Fruit fly (Drosophila melanogaster) whole organism, embryonic: ENCODE data around the gene LanB1.

Experiments
- Antp ChIP-seq: fragments of 200-800 bp; sonication (Bioruptor generic); optimal IDR thresholded peaks from 3 replicates; lab custom pipeline; 2016; ENCODE audit warnings: missing biosample characterization, missing genetic modification characterization
- Blimp-1 ChIP-seq: fragments of 200-800 bp; sonication (Bioruptor generic); optimal IDR thresholded peaks from 3 replicates; lab custom pipeline; 2018; ENCODE audit warnings: missing biosample characterization, missing genetic modification characterization, mild to moderate bottlenecking, moderate library complexity, missing genetic modification reagents
- CG10565 ChIP-seq: fragments of 200-800 bp; sonication (Bioruptor generic); optimal IDR thresholded peaks from 3 replicates; lab custom pipeline; 2016; ENCODE audit warnings: missing biosample characterization, mild to moderate bottlenecking, missing genetic modification characterization
- CG10654 ChIP-seq: fragments of 200-800 bp; sonication (Bioruptor generic); optimal IDR thresholded peaks from 2 replicates; lab custom pipeline; 2016; ENCODE audit warnings: missing biosample characterization, missing genetic modification characterization
- CG12299 ChIP-seq: fragments of 200-800 bp; sonication (Bioruptor generic); optimal IDR thresholded peaks from 2 replicates; lab custom pipeline; 2018; ENCODE audit warnings: missing biosample characterization, mild to moderate bottlenecking, missing genetic modification characterization
- CG12391 ChIP-seq: fragments of 200-800 bp; sonication (Bioruptor generic); optimal IDR thresholded peaks from 3 replicates; lab custom pipeline; 2018; ENCODE audit warnings: missing biosample characterization, mild to moderate bottlenecking, missing genetic modification characterization, moderate library complexity
- CG14014 ChIP-seq: fragments of 200-800 bp; sonication (Bioruptor generic); IDR thresholded peaks from 2 replicates; pipeline ENCODE4 v1.3.6; 2022; ENCODE audit warnings: missing biosample characterization, missing genetic modification characterization
- CG14860 ChIP-seq: fragments of 200-800 bp; sonication (Bioruptor generic); IDR thresholded peaks from 3 replicates; pipeline ENCODE4 v1.3.6; 2022; ENCODE audit warnings: missing biosample characterization, missing genetic modification characterization; ENCODE audit not compliant: partially characterized antibody
- CG15073 ChIP-seq: fragments of 200-800 bp; sonication (Bioruptor generic); optimal IDR thresholded peaks from 2 replicates; lab custom pipeline; 2016; ENCODE audit warnings: missing biosample characterization, missing genetic modification characterization
- CG15269 ChIP-seq: fragments of 200-800 bp; sonication (Bioruptor generic); optimal IDR thresholded peaks from 2 replicates; lab custom pipeline; 2018; ENCODE audit warnings: missing biosample characterization, mild to moderate bottlenecking, missing genetic modification characterization, moderate library complexity
- CG17359 ChIP-seq: fragments of 200-800 bp; sonication (Bioruptor generic); optimal IDR thresholded peaks from 3 replicates; lab custom pipeline; 2018; ENCODE audit warnings: missing biosample characterization, mild to moderate bottlenecking, missing genetic modification characterization, moderate library complexity
- CG17361 ChIP-seq: fragments of 200-800 bp; sonication (Bioruptor generic); IDR thresholded peaks from 3 replicates; pipeline ENCODE4 v1.3.6; 2022; ENCODE audit warnings: missing biosample characterization, missing genetic modification characterization
- CG18764 ChIP-seq: fragments of 200-800 bp; sonication (Bioruptor generic); optimal IDR thresholded peaks from 3 replicates; lab custom pipeline; 2016; ENCODE audit warnings: missing biosample characterization, missing genetic modification characterization
- CG2202 ChIP-seq: fragments of 200-800 bp; sonication (Bioruptor generic); optimal IDR thresholded peaks from 2 replicates; lab custom pipeline; 2018; ENCODE audit warnings: missing biosample characterization, mild to moderate bottlenecking, missing genetic modification characterization
- CG30020 ChIP-seq: fragments of 200-800 bp; optimal IDR thresholded peaks from 2 replicates; lab custom pipeline; 2019; ENCODE audit warnings: missing biosample characterization, mild to moderate bottlenecking, missing genetic modification characterization, moderate library complexity
- CG30403 ChIP-seq: fragments of 200-800 bp; sonication (Bioruptor generic); optimal IDR thresholded peaks from 3 replicates; lab custom pipeline; 2016; ENCODE audit warnings: missing biosample characterization, missing genetic modification characterization
- CG31224 ChIP-seq: fragments of 200-800 bp; sonication (Bioruptor generic); IDR thresholded peaks from 2 replicates; pipeline ENCODE4 v1.3.6; 2022; ENCODE audit warnings: missing biosample characterization, missing genetic modification characterization
- CG4360 ChIP-seq: fragments of 200-800 bp; sonication (Bioruptor generic); IDR thresholded peaks from 2 replicates; pipeline ENCODE4 v1.3.6; 2022; ENCODE audit warnings: missing biosample characterization, missing genetic modification characterization
- CG43689 ChIP-seq: fragments of 200-800 bp; sonication (Bioruptor generic); IDR thresholded peaks from 2 replicates; pipeline ENCODE4 v1.3.6; 2022; ENCODE audit warnings: missing biosample characterization, missing genetic modification characterization
- CG6175 ChIP-seq: fragments of 200-800 bp; sonication (Bioruptor generic); IDR thresholded peaks from 3 replicates; pipeline ENCODE4 v1.3.6; 2022; ENCODE audit warnings: missing biosample characterization, missing genetic modification characterization
- CG6272 ChIP-seq: fragments of 200-800 bp; sonication (Bioruptor generic); IDR thresholded peaks from 2 replicates; pipeline ENCODE4 v1.3.6; 2022; ENCODE audit warnings: missing biosample characterization, missing genetic modification characterization
- CG7963 ChIP-seq: fragments of 200-800 bp; sonication (Bioruptor generic); IDR thresholded peaks from 3 replicates; pipeline ENCODE4 v1.3.6; 2022; ENCODE audit warnings: missing biosample characterization, missing genetic modification characterization; ENCODE audit not compliant: partially characterized antibody
- CG9727 ChIP-seq: fragments of 200-800 bp; sonication (Bioruptor generic); optimal IDR thresholded peaks from 3 replicates; lab custom pipeline; 2017; ENCODE audit warnings: missing biosample characterization, mild to moderate bottlenecking, missing genetic modification characterization
- Dek ChIP-seq: fragments of 200-800 bp; sonication (Bioruptor generic); optimal IDR thresholded peaks from 3 replicates; lab custom pipeline; 2019; ENCODE audit warnings: missing biosample characterization, mild to moderate bottlenecking, missing genetic modification characterization, moderate library complexity
- Drgx ChIP-seq: fragments of 200-800 bp; sonication (Bioruptor generic); IDR thresholded peaks from 2 replicates; pipeline ENCODE4 v1.3.6; 2022; ENCODE audit warnings: missing biosample characterization, missing genetic modification characterization
- E2f2 ChIP-seq: fragments of 200-800 bp; sonication (Bioruptor generic); IDR thresholded peaks from 2 replicates; pipeline ENCODE4 v1.3.6; 2022; ENCODE audit warnings: missing biosample characterization, missing genetic modification characterization
- H15 ChIP-seq: fragments of 200-800 bp; sonication (Bioruptor generic); IDR thresholded peaks from 3 replicates; pipeline ENCODE4 v1.3.6; 2022; ENCODE audit warnings: missing biosample characterization, missing genetic modification characterization
- HLH54F ChIP-seq: fragments of 200-800 bp; sonication (Bioruptor generic); optimal IDR thresholded peaks from 3 replicates; lab custom pipeline; 2016; ENCODE audit warnings: missing biosample characterization, missing genetic modification characterization
- Hmx ChIP-seq: fragments of 200-800 bp; sonication (Bioruptor generic); optimal IDR thresholded peaks from 2 replicates; lab custom pipeline; 2016; ENCODE audit warnings: missing biosample characterization, missing genetic modification characterization
- Kr ChIP-seq: fragments of 200-800 bp; sonication (Bioruptor generic); optimal IDR thresholded peaks from 2 replicates; lab custom pipeline; 2017; ENCODE audit warnings: missing biosample characterization, mild to moderate bottlenecking, missing genetic modification characterization
- Mad ChIP-seq: fragments of 200-800 bp; sonication (Bioruptor generic); optimal IDR thresholded peaks from 2 replicates; lab custom pipeline; 2016; ENCODE audit warnings: missing biosample characterization, missing genetic modification characterization
- Nf-YA ChIP-seq: fragments of 200-800 bp; sonication (Bioruptor generic); IDR thresholded peaks from 2 replicates; pipeline ENCODE4 v1.3.6; 2022; ENCODE audit warnings: missing biosample characterization, missing genetic modification characterization
- NfI ChIP-seq: fragments of 200-800 bp; sonication (Bioruptor generic); optimal IDR thresholded peaks from 3 replicates; lab custom pipeline; 2018; ENCODE audit warnings: missing biosample characterization, mild to moderate bottlenecking, missing genetic modification characterization, moderate library complexity
- Rfx ChIP-seq: fragments of 200-800 bp; sonication (Bioruptor generic); IDR thresholded peaks from 2 replicates; pipeline ENCODE4 v1.3.6; 2022; ENCODE audit warnings: missing biosample characterization, missing genetic modification characterization
- TFAM ChIP-seq: fragments of 200-800 bp; sonication (Bioruptor generic); optimal IDR thresholded peaks from 2 replicates; lab custom pipeline; 2017; ENCODE audit warnings: missing biosample characterization, missing genetic modification characterization, inconsistent platforms
- Usf ChIP-seq: fragments of 200-800 bp; sonication (Bioruptor generic); optimal IDR thresholded peaks from 2 replicates; lab custom pipeline; 2017; ENCODE audit warnings: missing genotype, missing biosample characterization, missing genetic modification characterization
- Xbp1 ChIP-seq: fragments of 200-800 bp; sonication (Bioruptor generic); optimal IDR thresholded peaks from 3 replicates; lab custom pipeline; 2016; ENCODE audit warnings: missing biosample characterization, mild to moderate bottlenecking, missing genetic modification characterization
- ash1 ChIP-seq: fragments of 200-800 bp; sonication (Bioruptor generic); optimal IDR thresholded peaks from 2 replicates; lab custom pipeline; 2018; ENCODE audit warnings: missing biosample characterization, mild to moderate bottlenecking, missing genetic modification characterization
- br ChIP-seq: fragments of >200 bp; optimal IDR thresholded peaks from 2 replicates; lab custom pipeline; 2017
- chn ChIP-seq: fragments of 200-800 bp; sonication (Bioruptor generic); optimal IDR thresholded peaks from 2 replicates; lab custom pipeline; 2016; ENCODE audit warnings: missing biosample characterization, missing genetic modification characterization
- da ChIP-seq: fragments of 200-800 bp; sonication (Bioruptor generic); optimal IDR thresholded peaks from 2 replicates; lab custom pipeline; 2016; ENCODE audit warnings: missing biosample characterization, missing genetic modification characterization
- danr ChIP-seq: fragments of 200-800 bp; sonication (Bioruptor generic); IDR thresholded peaks from 2 replicates; pipeline ENCODE4 v1.3.6; 2022; ENCODE audit warnings: missing biosample characterization, missing genetic modification characterization
- dpn ChIP-seq, 2 experiments: fragments of 200-800 bp; sonication (Bioruptor generic); optimal IDR thresholded peaks; 3 replicates each; lab custom pipeline; 2016; ENCODE audit warnings: missing biosample characterization in 2 of 2, missing genetic modification characterization in 2 of 2
- fd64A ChIP-seq: fragments of 200-800 bp; sonication (Bioruptor generic); optimal IDR thresholded peaks from 3 replicates; lab custom pipeline; 2018; ENCODE audit warnings: missing biosample characterization, mild to moderate bottlenecking, missing genetic modification characterization
- gcm2 ChIP-seq: fragments of 200-800 bp; sonication (Bioruptor generic); optimal IDR thresholded peaks from 2 replicates; lab custom pipeline; 2016; ENCODE audit warnings: missing biosample characterization, missing genetic modification characterization
- hb ChIP-seq: fragments of 200-800 bp; sonication (Bioruptor generic); IDR thresholded peaks from 3 replicates; pipeline ENCODE4 v1.3.6; 2022; ENCODE audit warnings: missing biosample characterization, missing genetic modification characterization; ENCODE audit not compliant: partially characterized antibody
- hth ChIP-seq: fragments of >200 bp; optimal IDR thresholded peaks from 2 replicates; lab custom pipeline; 2017; ENCODE audit warnings: inconsistent platforms
- ken ChIP-seq: fragments of 200-800 bp; sonication (Bioruptor generic); IDR thresholded peaks from 3 replicates; pipeline ENCODE4 v1.3.6; 2022; ENCODE audit warnings: missing biosample characterization, missing genetic modification characterization
- lov ChIP-seq, 2 experiments: fragments of 200-800 bp in 1 of 2; fragments of >200 bp in 1 of 2; sonication (Bioruptor generic) in 1 of 2; IDR thresholded peaks in 1 of 2; optimal IDR thresholded peaks in 1 of 2; 2 replicates in 1 of 2; 3 replicates in 1 of 2; pipeline versions ENCODE4 v1.3.6 to Lab custom; 2017 to 2022; ENCODE audit warnings: missing biosample characterization in 1 of 2, missing genetic modification characterization in 1 of 2
- pita ChIP-seq: fragments of 200-800 bp; sonication (Bioruptor generic); optimal IDR thresholded peaks from 2 replicates; lab custom pipeline; 2017; ENCODE audit warnings: missing biosample characterization, mild to moderate bottlenecking, missing genetic modification characterization
- schlank ChIP-seq: fragments of 200-800 bp; sonication (Bioruptor generic); optimal IDR thresholded peaks from 2 replicates; lab custom pipeline; 2018; ENCODE audit warnings: missing biosample characterization, mild to moderate bottlenecking, missing genetic modification characterization
- unpg ChIP-seq: fragments of 200-800 bp; sonication (Bioruptor generic); optimal IDR thresholded peaks from 3 replicates; lab custom pipeline; 2018; ENCODE audit warnings: missing biosample characterization, mild to moderate bottlenecking, missing genetic modification characterization, moderate library complexity

The LanB1 gene

dm6 chr2L:7813357-7813756, 2.1 kb downstream of the LanB1 start (continued):
- TF ChIP-seq unpg (GFP tag; lab: Kevin White, UChicago) (peak; percentile 24), chn (GFP tag; lab: Kevin White, UChicago) (no peak), E2f2 (GFP tag; lab: Robert Waterston, UW) (peak; percentile 14; the same call in 1 of the 2 replicates), CG12299 (tag; lab: Kevin White, UChicago) (peak; percentile 76), Rfx (peak; percentile 39; the same call in 1 of the 2 replicates), CG17361 (GFP tag; lab: Robert Waterston, UW) (peak; percentile 34; the same call in 2 of the 3 replicates), CG7963 (GFP tag; lab: Robert Waterston, UW) (no peak), CG6272 (GFP tag; lab: Robert Waterston, UW) (no peak), HLH54F (GFP tag; lab: Kevin White, UChicago) (no peak), CG14860 (no peak), Nf-YA (0 out of 2 replicates have a peak, but pooled peaks have one; percentile 20), gcm2 (GFP tag; lab: Kevin White, UChicago) (peak; percentile 3), CG30403 (GFP tag; lab: Kevin White, UChicago) (no peak), Usf (GFP tag; lab: Kevin White, UChicago) (no peak), CG10565 (GFP tag; lab: Kevin White, UChicago) (no peak), Drgx (GFP tag; lab: Robert Waterston, UW) (no peak), Hmx (GFP tag; lab: Kevin White, UChicago) (no peak), hb (GFP tag; lab: Robert Waterston, UW) (no peak), CG15073 (no peak), Dek (tag; lab: Kevin White, UChicago) (peak; percentile 51), CG4360 (GFP tag; lab: Robert Waterston, UW) (peak; percentile 32; the same call in 1 of the 2 replicates), CG30020 (tag; lab: Kevin White, UChicago) (no peak), CG12391 (tag; lab: Kevin White, UChicago) (no peak), TFAM (GFP tag; lab: Kevin White, UChicago) (no peak), Mad (GFP tag; lab: Kevin White, UChicago) (no peak), H15 (GFP tag; lab: Robert Waterston, UW) (no peak), ash1 (GFP tag; lab: Kevin White, UChicago) (peak; percentile 56), danr (GFP tag; lab: Robert Waterston, UW) (no peak), br (lab: Kevin White, UChicago) (no peak), Kr (GFP tag; lab: Kevin White, UChicago) (no peak), CG43689 (GFP tag; lab: Robert Waterston, UW) (no peak), schlank (tag; lab: Kevin White, UChicago) (peak; percentile 36), CG14014 (GFP tag; lab: Robert Waterston, UW) (peak; percentile 61; the same call in 1 of the 2 replicates), CG10654 (peak; percentile 38), dpn (GFP tag; optimal IDR thresholded peaks at IDR 0.05; lab: Kevin White, UChicago) (peak in 1 of 2 experiments; percentile 51), hth (lab: Kevin White, UChicago) (no peak), NfI (peak; percentile 19), fd64A (GFP tag; lab: Kevin White, UChicago) (peak; percentile 81), ken (GFP tag; lab: Robert Waterston, UW) (no peak), Blimp-1 (GFP tag; lab: Kevin White, UChicago) (peak; percentile 74), CG6175 (GFP tag; lab: Robert Waterston, UW) (no peak), CG17359 (tag; lab: Kevin White, UChicago) (peak; percentile 60), da (GFP tag; lab: Kevin White, UChicago) (no peak), Xbp1 (GFP tag; lab: Kevin White, UChicago) (no peak), CG31224 (GFP tag; lab: Robert Waterston, UW) (no peak), pita (GFP tag; lab: Kevin White, UChicago) (no peak), Antp (no peak), CG9727 (peak; percentile 56), lov (optimal IDR thresholded peaks at IDR 0.05; lab: Kevin White, UChicago) (no peak), lov (GFP tag; IDR thresholded peaks at IDR 0.05; lab: Robert Waterston, UW) (0 out of 3 replicates have a peak, but pooled peaks have one; percentile 55), CG15269 (tag; lab: Kevin White, UChicago) (no peak), CG18764 (peak; percentile 39), CG2202 (no peak)
